Worm (Caenorhabditis elegans): ENCODE measurements around the gene meg-1.

meg-1 gene

ce11 chrX:13969257-13969968, 40.0 kb upstream of the meg-1 start (continued):
- TF ChIP-seq aha-1 (tag; optimal IDR thresholded peaks at IDR 0.05) (no peak), lin-35 (GFP tag; optimal IDR thresholded peaks at IDR 0.05) (peak; percentile 19 to 67), unc-86 (tag; optimal IDR thresholded peaks at IDR 0.05) (peak; percentile 80), skn-1 (tag; optimal IDR thresholded peaks at IDR 0.05) (no peak), pqm-1 (tag; optimal IDR thresholded peaks at IDR 0.05) (no peak), blmp-1 (tag; optimal IDR thresholded peaks at IDR 0.05) (peak; percentile 13), sox-4 (tag; optimal IDR thresholded peaks at IDR 0.05) (no peak), dpl-1 (GFP tag; optimal IDR thresholded peaks at IDR 0.05) (peak in 2 of 3 experiments; percentile 5 to 13), zip-4 (GFP tag; optimal IDR thresholded peaks at IDR 0.05) (no peak), egl-27 (tag; optimal IDR thresholded peaks at IDR 0.05) (no peak), nhr-237 (tag; optimal IDR thresholded peaks at IDR 0.05) (peak; percentile 38), hlh-4 (tag; optimal IDR thresholded peaks at IDR 0.05) (no peak), zag-1 (tag; optimal IDR thresholded peaks at IDR 0.05) (peak; percentile 35), lin-15B (tag; optimal IDR thresholded peaks at IDR 0.05) (no peak), ces-1 (GFP tag; optimal IDR thresholded peaks at IDR 0.05) (no peak), nhr-19 (GFP tag; conservative IDR thresholded peaks at IDR 0.05) (peak; percentile 71), hlh-17 (GFP tag; optimal IDR thresholded peaks at IDR 0.05; ENCODE audit: borderline replicate concordance) (no peak), ceh-88 (GFP tag; IDR thresholded peaks at IDR 0.05) (peak; percentile 55; the same call in 1 of the 2 replicates), unc-62 (GFP tag; optimal IDR thresholded peaks at IDR 0.05) (no peak), dsc-1 (tag; optimal IDR thresholded peaks at IDR 0.05) (peak; percentile 68), tbx-2 (tag; optimal IDR thresholded peaks at IDR 0.05) (peak; percentile 68), C04F5.9 (tag; optimal IDR thresholded peaks at IDR 0.05) (peak; percentile 15), swsn-7 (tag; optimal IDR thresholded peaks at IDR 0.05) (peak; percentile 82), efl-3 (GFP tag; optimal IDR thresholded peaks at IDR 0.05) (no peak), nhr-90 (tag; optimal IDR thresholded peaks at IDR 0.05; ENCODE audit: poor library complexity) (peak; percentile 42), nhr-11 (tag; optimal IDR thresholded peaks at IDR 0.05) (no peak), fkh-10 (GFP tag; optimal IDR thresholded peaks at IDR 0.05) (peak; percentile 96), nhr-77 (tag; optimal IDR thresholded peaks at IDR 0.05) (peak; percentile 41), nhr-71 (tag; optimal IDR thresholded peaks at IDR 0.05) (peak; percentile 89), fos-1 (tag; optimal IDR thresholded peaks at IDR 0.05) (peak; percentile 59), vab-15 (tag; optimal IDR thresholded peaks at IDR 0.05) (no peak), lsy-2 (tag; optimal IDR thresholded peaks at IDR 0.05) (peak; percentile 30 to 82), unc-30 (tag; optimal IDR thresholded peaks at IDR 0.05) (no peak), aly-2 (tag; optimal IDR thresholded peaks at IDR 0.05) (peak; percentile 80), ztf-4 (tag; optimal IDR thresholded peaks at IDR 0.05) (peak; percentile 53), ama-1 (optimal IDR thresholded peaks at IDR 0.05) (no peak), lin-39 (tag; optimal IDR thresholded peaks at IDR 0.05) (peak; percentile 3), C34B4.2 (tag; optimal IDR thresholded peaks at IDR 0.05) (no peak), sptf-1 (tag; optimal IDR thresholded peaks at IDR 0.05) (no peak), nhr-20 (tag; optimal IDR thresholded peaks at IDR 0.05) (peak; percentile 80), alr-1 (tag; optimal IDR thresholded peaks at IDR 0.05; ENCODE audit: borderline replicate concordance) (no peak), irx-1 (tag; optimal IDR thresholded peaks at IDR 0.05) (peak; percentile 84), unc-98 (GFP tag; IDR thresholded peaks at IDR 0.05) (no peak), nhr-28 (tag; optimal IDR thresholded peaks at IDR 0.05) (no peak), pag-3 (tag; optimal IDR thresholded peaks at IDR 0.05; ENCODE audit: borderline replicate concordance, insufficient read depth) (no peak), nhr-84 (tag; optimal IDR thresholded peaks at IDR 0.05) (no peak), lin-14 (GFP tag; optimal IDR thresholded peaks at IDR 0.05) (peak; percentile 98), ets-5 (GFP tag; IDR thresholded peaks at IDR 0.05) (no peak), mep-1 (tag; optimal IDR thresholded peaks at IDR 0.05) (peak; percentile 61), ztf-11 (tag; optimal IDR thresholded peaks at IDR 0.05) (peak in 1 of 2 experiments; percentile 58), C16A3.4 (tag; optimal IDR thresholded peaks at IDR 0.05) (peak; percentile 11), fkh-8 (tag; optimal IDR thresholded peaks at IDR 0.05) (peak; percentile 93)
